Fruit fly (Drosophila melanogaster) whole organism, embryonic: ENCODE measurements around the gene Dpy-30L1.
A peak's percentile ranks its signal among the peaks of the same experiment; 100 is the strongest.

Experiments
- Awh ChIP-seq: fragments of 200-800 bp; sonication (Bioruptor generic); IDR thresholded peaks from 2 replicates; pipeline ENCODE4, ENCODE4 v1.3.6; 2022; ENCODE audit warnings: missing biosample characterization, missing genetic modification characterization
- Bdp1 ChIP-seq: fragments of 200-800 bp; sonication (Bioruptor generic); optimal IDR thresholded peaks from 3 replicates; lab custom pipeline; 2016; ENCODE audit warnings: missing biosample characterization, missing genetic modification characterization
- Bteb2 ChIP-seq: fragments of 200-800 bp; sonication (Bioruptor generic); optimal IDR thresholded peaks from 2 replicates; lab custom pipeline; 2016; ENCODE audit warnings: missing biosample characterization, missing genetic modification characterization
- CG11504 ChIP-seq: fragments of 200-800 bp; sonication (Bioruptor generic); optimal IDR thresholded peaks from 3 replicates; lab custom pipeline; 2019; ENCODE audit warnings: missing biosample characterization, mild to moderate bottlenecking, missing genetic modification characterization, moderate library complexity
- CG1233 ChIP-seq: fragments of 200-800 bp; sonication (Bioruptor generic); optimal IDR thresholded peaks from 4 replicates; lab custom pipeline; 2018; ENCODE audit warnings: missing biosample characterization, mild to moderate bottlenecking, missing genetic modification characterization
- CG12391 ChIP-seq: fragments of 200-800 bp; sonication (Bioruptor generic); optimal IDR thresholded peaks from 3 replicates; lab custom pipeline; 2018; ENCODE audit warnings: missing biosample characterization, mild to moderate bottlenecking, missing genetic modification characterization, moderate library complexity
- CG12769 ChIP-seq: fragments of 200-800 bp; sonication (Bioruptor generic); optimal IDR thresholded peaks from 2 replicates; lab custom pipeline; 2019; ENCODE audit warnings: missing biosample characterization, mild to moderate bottlenecking, missing genetic modification characterization, moderate library complexity
- CG14014 ChIP-seq: fragments of 200-800 bp; sonication (Bioruptor generic); IDR thresholded peaks from 2 replicates; pipeline ENCODE4 v1.3.6; 2022; ENCODE audit warnings: missing biosample characterization, missing genetic modification characterization
- CG15073 ChIP-seq: fragments of 200-800 bp; sonication (Bioruptor generic); optimal IDR thresholded peaks from 2 replicates; lab custom pipeline; 2016; ENCODE audit warnings: missing biosample characterization, missing genetic modification characterization
- CG17328 ChIP-seq: fragments of 200-800 bp; sonication (Bioruptor generic); IDR thresholded peaks from 2 replicates; pipeline ENCODE4 v1.3.6; 2022; ENCODE audit warnings: missing biosample characterization, missing genetic modification characterization
- CG17385 ChIP-seq: fragments of 200-800 bp; sonication (Bioruptor generic); optimal IDR thresholded peaks from 3 replicates; lab custom pipeline; 2018; ENCODE audit warnings: missing biosample characterization, mild to moderate bottlenecking, missing genetic modification characterization
- CG17568 ChIP-seq: fragments of 200-800 bp; sonication (Bioruptor generic); optimal IDR thresholded peaks from 2 replicates; lab custom pipeline; 2018; ENCODE audit warnings: missing biosample characterization, mild to moderate bottlenecking, missing genetic modification characterization, moderate library complexity
- CG17802 ChIP-seq: fragments of 200-800 bp; sonication (Bioruptor generic); optimal IDR thresholded peaks from 2 replicates; lab custom pipeline; 2018; ENCODE audit warnings: missing biosample characterization, mild to moderate bottlenecking, missing genetic modification characterization, moderate library complexity
- CG2129 ChIP-seq: fragments of 200-800 bp; sonication (Bioruptor generic); IDR thresholded peaks from 2 replicates; pipeline ENCODE4 v1.3.6; 2022; ENCODE audit warnings: missing biosample characterization, missing genetic modification characterization; ENCODE audit not compliant: partially characterized antibody
- CG3407 ChIP-seq: fragments of 200-800 bp; sonication (Bioruptor generic); optimal IDR thresholded peaks from 2 replicates; lab custom pipeline; 2018; ENCODE audit warnings: missing biosample characterization, mild to moderate bottlenecking, missing genetic modification characterization
- CG3726 ChIP-seq: fragments of 200-800 bp; sonication (Bioruptor generic); IDR thresholded peaks from 3 replicates; pipeline ENCODE4, ENCODE4 v1.3.6; 2022; ENCODE audit warnings: missing biosample characterization, missing genetic modification characterization
- CG3838 ChIP-seq: fragments of 200-800 bp; sonication (Bioruptor generic); optimal IDR thresholded peaks from 3 replicates; lab custom pipeline; 2016; ENCODE audit warnings: missing biosample characterization, missing genetic modification characterization
- CG6689 ChIP-seq: fragments of 200-800 bp; sonication (Bioruptor generic); IDR thresholded peaks from 2 replicates; pipeline ENCODE4 v1.3.6; 2022; ENCODE audit warnings: missing biosample characterization, missing genetic modification characterization
- CG9797 ChIP-seq: fragments of 200-800 bp; sonication (Bioruptor generic); optimal IDR thresholded peaks from 3 replicates; lab custom pipeline; 2018; ENCODE audit warnings: missing biosample characterization, mild to moderate bottlenecking, missing genetic modification characterization
- CG9932 ChIP-seq: fragments of 200-800 bp; sonication (Bioruptor generic); IDR thresholded peaks from 2 replicates; pipeline ENCODE4 v1.3.6; 2022; ENCODE audit warnings: missing biosample characterization, missing genetic modification characterization
- CrebB ChIP-seq: fragments of 200-800 bp; sonication (Bioruptor generic); optimal IDR thresholded peaks from 3 replicates; lab custom pipeline; 2018; ENCODE audit warnings: missing biosample characterization, mild to moderate bottlenecking, missing genetic modification characterization
- D19A ChIP-seq: fragments of 200-800 bp; optimal IDR thresholded peaks from 3 replicates; lab custom pipeline; 2019; ENCODE audit warnings: missing biosample characterization, mild to moderate bottlenecking, missing genetic modification characterization, moderate library complexity
- Dbx ChIP-seq: fragments of 200-800 bp; sonication (Bioruptor generic); IDR thresholded peaks from 3 replicates; pipeline ENCODE4 v1.3.6; 2022; ENCODE audit warnings: missing biosample characterization, missing genetic modification characterization
- E2f2 ChIP-seq: fragments of 200-800 bp; sonication (Bioruptor generic); IDR thresholded peaks from 2 replicates; pipeline ENCODE4 v1.3.6; 2022; ENCODE audit warnings: missing biosample characterization, missing genetic modification characterization
- Elba2 ChIP-seq: fragments of 200-800 bp; sonication (Bioruptor generic); optimal IDR thresholded peaks from 3 replicates; lab custom pipeline; 2016; ENCODE audit warnings: missing biosample characterization, missing genetic modification characterization
- Fer1 ChIP-seq: fragments of 200-800 bp; sonication (Bioruptor generic); optimal IDR thresholded peaks from 2 replicates; lab custom pipeline; 2017; ENCODE audit warnings: missing biosample characterization, mild to moderate bottlenecking, missing genetic modification characterization
- HHEX ChIP-seq: fragments of 200-800 bp; sonication (Bioruptor generic); optimal IDR thresholded peaks from 3 replicates; lab custom pipeline; 2017; ENCODE audit warnings: missing biosample characterization, mild to moderate bottlenecking, missing genetic modification characterization, missing genetic modification reagents
- Hr39 ChIP-seq: fragments of >200 bp; optimal IDR thresholded peaks from 2 replicates; lab custom pipeline; 2017
- Pdp1 ChIP-seq, 2 experiments: fragments of 200-800 bp; sonication (Bioruptor generic); optimal IDR thresholded peaks; 3 replicates each; lab custom pipeline; 2016; ENCODE audit warnings: missing biosample characterization in 2 of 2, missing genetic modification characterization in 2 of 2, mild to moderate bottlenecking in 1 of 2, moderate library complexity in 1 of 2
- Vsx1 ChIP-seq: fragments of 200-800 bp; sonication (Bioruptor generic); optimal IDR thresholded peaks from 2 replicates; lab custom pipeline; 2017; ENCODE audit warnings: missing biosample characterization, mild to moderate bottlenecking, missing genetic modification characterization, missing genetic modification reagents
- az2 ChIP-seq: fragments of 200-800 bp; sonication (Bioruptor generic); optimal IDR thresholded peaks from 3 replicates; lab custom pipeline; 2016; ENCODE audit warnings: missing biosample characterization, missing genetic modification characterization
- bowl ChIP-seq: fragments of 200-800 bp; sonication (Bioruptor generic); IDR thresholded peaks from 2 replicates; pipeline ENCODE4 v1.3.6; 2022; ENCODE audit warnings: missing biosample characterization, missing genetic modification characterization
- dysf ChIP-seq: fragments of 200-800 bp; sonication (Bioruptor generic); IDR thresholded peaks from 3 replicates; pipeline ENCODE4 v1.3.6; 2022; ENCODE audit warnings: missing biosample characterization, missing genetic modification characterization
- en ChIP-seq: fragments of 200-800 bp; sonication (Bioruptor generic); optimal IDR thresholded peaks from 2 replicates; lab custom pipeline; 2016; ENCODE audit warnings: missing biosample characterization, missing genetic modification characterization
- fd3F ChIP-seq: fragments of 200-800 bp; sonication (Bioruptor generic); optimal IDR thresholded peaks from 2 replicates; lab custom pipeline; 2018; ENCODE audit warnings: missing biosample characterization, mild to moderate bottlenecking, missing genetic modification characterization, moderate library complexity
- gro ChIP-seq: fragments of 200-800 bp; sonication (Bioruptor generic); optimal IDR thresholded peaks from 2 replicates; lab custom pipeline; 2016; ENCODE audit warnings: missing biosample characterization, missing genetic modification characterization
- hbn ChIP-seq: fragments of 200-800 bp; sonication (Bioruptor generic); IDR thresholded peaks from 2 replicates; pipeline ENCODE4 v1.3.6; 2022; ENCODE audit warnings: missing biosample characterization, missing genetic modification characterization; ENCODE audit not compliant: partially characterized antibody
- kni ChIP-seq: fragments of 200-800 bp; sonication (Bioruptor generic); optimal IDR thresholded peaks from 3 replicates; lab custom pipeline; 2017; ENCODE audit warnings: mild to moderate bottlenecking, missing biosample characterization, missing genetic modification reagents, missing genetic modification characterization
- nerfin-2 ChIP-seq: fragments of 200-800 bp; sonication (Bioruptor generic); IDR thresholded peaks from 2 replicates; pipeline ENCODE4 v1.3.6; 2022; ENCODE audit warnings: missing biosample characterization, missing genetic modification characterization; ENCODE audit not compliant: partially characterized antibody
- org-1 ChIP-seq: fragments of 200-800 bp; sonication (Bioruptor generic); optimal IDR thresholded peaks from 2 replicates; lab custom pipeline; 2017; ENCODE audit warnings: missing biosample characterization, missing genetic modification characterization
- pb ChIP-seq: fragments of 200-800 bp; sonication (Bioruptor generic); optimal IDR thresholded peaks from 3 replicates; lab custom pipeline; 2016; ENCODE audit warnings: missing biosample characterization, missing genetic modification characterization
- repo ChIP-seq: fragments of 200-800 bp; sonication (Bioruptor generic); optimal IDR thresholded peaks from 2 replicates; lab custom pipeline; 2016; ENCODE audit warnings: missing biosample characterization, missing genetic modification characterization
- seq ChIP-seq: fragments of 200-800 bp; sonication (Bioruptor generic); IDR thresholded peaks from 2 replicates; pipeline ENCODE4 v1.3.6; 2022; ENCODE audit warnings: missing biosample characterization, missing genetic modification characterization
- shn ChIP-seq: fragments of 200-800 bp; sonication (Bioruptor generic); optimal IDR thresholded peaks from 3 replicates; lab custom pipeline; 2016; ENCODE audit warnings: missing biosample characterization, missing genetic modification characterization
- stwl ChIP-seq: fragments of 200-800 bp; sonication (Bioruptor generic); optimal IDR thresholded peaks from 3 replicates; lab custom pipeline; 2018; ENCODE audit warnings: missing biosample characterization, mild to moderate bottlenecking, missing genetic modification characterization, moderate library complexity
- twi ChIP-seq: fragments of 200-800 bp; optimal IDR thresholded peaks from 2 replicates; lab custom pipeline; 2019; ENCODE audit warnings: missing biosample characterization, mild to moderate bottlenecking, missing genetic modification characterization, moderate library complexity
- unc-4 ChIP-seq: fragments of 200-800 bp; sonication (Bioruptor generic); IDR thresholded peaks from 2 replicates; pipeline ENCODE4 v1.3.6; 2022; ENCODE audit warnings: missing biosample characterization, missing genetic modification characterization; ENCODE audit not compliant: partially characterized antibody
- vnd ChIP-seq: fragments of 200-800 bp; sonication (Bioruptor generic); IDR thresholded peaks from 3 replicates; pipeline ENCODE4 v1.3.6; 2022; ENCODE audit warnings: missing biosample characterization, missing genetic modification characterization; ENCODE audit not compliant: partially characterized antibody
- zfh2 ChIP-seq: fragments of 200-800 bp; sonication (Bioruptor generic); optimal IDR thresholded peaks from 2 replicates; lab custom pipeline; 2016; ENCODE audit warnings: missing biosample characterization, missing genetic modification characterization

Gene Dpy-30L1

DNA sequence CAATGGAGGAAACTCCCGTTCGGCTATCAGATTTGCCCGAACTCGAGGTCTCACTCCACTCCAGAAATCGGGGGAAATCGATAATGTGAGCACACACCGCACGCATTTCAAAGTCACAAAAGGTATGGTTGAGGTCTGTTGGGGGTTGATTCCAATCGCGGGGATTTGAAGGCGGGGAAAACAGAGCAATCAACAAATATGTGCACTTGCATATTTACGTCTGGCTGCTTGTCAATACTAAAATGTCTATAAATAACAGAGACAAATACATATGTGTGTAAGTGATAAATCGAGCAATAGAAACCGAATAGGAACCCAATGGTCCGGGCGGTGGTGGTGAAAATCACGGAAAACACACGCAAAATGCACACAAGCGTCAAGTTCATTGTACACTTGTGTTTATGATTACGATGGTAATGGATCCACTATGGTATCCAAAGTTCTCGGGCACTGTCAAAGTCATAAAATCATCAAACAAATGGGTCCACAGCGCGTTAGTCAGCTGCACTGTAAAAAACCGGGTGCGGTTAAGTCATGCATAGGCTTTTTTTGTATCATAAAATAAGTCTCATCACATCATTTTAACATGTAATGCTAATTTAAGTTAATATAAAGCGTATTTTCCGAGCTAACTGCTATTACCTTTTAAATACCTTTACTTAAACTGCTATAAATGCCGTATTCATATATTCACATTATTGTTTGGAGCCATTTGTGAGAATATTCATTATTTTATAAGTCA is 19.6 kb downstream of the Dpy-30L1 start (continued):
- TF ChIP-seq CG17385 (GFP tag; lab: Kevin White, UChicago) (peak; percentile 43), Vsx1 (GFP tag; lab: Kevin White, UChicago) (peak; percentile 98), zfh2 (GFP tag; lab: Kevin White, UChicago) (no peak), E2f2 (peak; percentile 62; the same call in 1 of the 2 replicates), kni (GFP tag; lab: Kevin White, UChicago) (peak; percentile 94), fd3F (GFP tag; lab: Kevin White, UChicago) (peak; percentile 86), nerfin-2 (GFP tag; lab: Robert Waterston, UW) (no peak), az2 (GFP tag; lab: Kevin White, UChicago) (peak; percentile 49), Fer1 (GFP tag; lab: Kevin White, UChicago) (peak; percentile 79), CG3407 (peak; percentile 98), bowl (0 out of 2 replicates have a peak, but pooled peaks have one; percentile 32), shn (peak; percentile 89), CG6689 (GFP tag; lab: Robert Waterston, UW) (peak; percentile 62), Hr39 (lab: Kevin White, UChicago) (no peak), D19A (peak; percentile 75), CG3838 (GFP tag; lab: Kevin White, UChicago) (peak; percentile 85), CG17568 (GFP tag; lab: Kevin White, UChicago) (peak; percentile 87), CG12769 (tag; lab: Kevin White, UChicago) (peak; percentile 87), CG9932 (GFP tag; lab: Robert Waterston, UW) (no peak), Bteb2 (peak; percentile 53), Dbx (GFP tag; lab: Robert Waterston, UW) (no peak), CG2129 (GFP tag; lab: Robert Waterston, UW) (no peak), repo (GFP tag; lab: Kevin White, UChicago) (peak; percentile 90), CG14014 (GFP tag; lab: Robert Waterston, UW) (peak; percentile 78; the same call in 1 of the 2 replicates), org-1 (GFP tag; lab: Kevin White, UChicago) (peak; percentile 94), CG12391 (peak; percentile 70), Bdp1 (GFP tag; lab: Kevin White, UChicago) (peak; percentile 88), CG15073 (GFP tag; lab: Kevin White, UChicago) (peak; percentile 62), gro (no peak), CrebB (tag; lab: Kevin White, UChicago) (peak; percentile 87), CG11504 (tag; lab: Kevin White, UChicago) (peak; percentile 78), Awh (peak; percentile 96), CG17328 (peak; percentile 85), CG3726 (GFP tag; lab: Robert Waterston, UW) (peak; percentile 72; the same call in 1 of the 3 replicates), HHEX (GFP tag; lab: Kevin White, UChicago) (peak; percentile 93), dysf (GFP tag; lab: Robert Waterston, UW) (peak; percentile 62; the same call in 2 of the 3 replicates), en (GFP tag; lab: Kevin White, UChicago) (peak; percentile 87), vnd (GFP tag; lab: Robert Waterston, UW) (no peak), unc-4 (no peak), hbn (GFP tag; lab: Robert Waterston, UW) (no peak), CG17802 (tag; lab: Kevin White, UChicago) (peak; percentile 77), stwl (tag; lab: Kevin White, UChicago) (peak; percentile 68), CG1233 (GFP tag; lab: Kevin White, UChicago) (peak; percentile 94), CG9797 (GFP tag; lab: Kevin White, UChicago) (peak; percentile 51), pb (GFP tag; lab: Kevin White, UChicago) (peak; percentile 72), seq (GFP tag; lab: Robert Waterston, UW) (peak; percentile 90), Pdp1 (GFP tag; optimal IDR thresholded peaks at IDR 0.05; lab: Kevin White, UChicago) (peak; percentile 75 to 89), Elba2 (GFP tag; lab: Kevin White, UChicago) (no peak), twi (tag; lab: Kevin White, UChicago) (peak; percentile 95)
